Fruit fly (Drosophila melanogaster) whole organism, prepupa: ENCODE results near the gene TwdlV.

Experiments used
- Blimp-1 ChIP-seq: fragments of 200-800 bp; sonication (Bioruptor generic); optimal IDR thresholded peaks from 3 replicates; lab custom pipeline; 2017; ENCODE audit warnings: missing biosample characterization, missing genetic modification characterization, mild to moderate bottlenecking, moderate library complexity, missing genetic modification reagents
- CG10631 ChIP-seq: fragments of 200-800 bp; sonication (Bioruptor generic); optimal IDR thresholded peaks from 2 replicates; lab custom pipeline; 2016; ENCODE audit warnings: missing biosample characterization, missing genetic modification characterization
- CG10669 ChIP-seq: fragments of 200-800 bp; sonication (Bioruptor generic); optimal IDR thresholded peaks from 3 replicates; lab custom pipeline; 2018; ENCODE audit warnings: missing biosample characterization, mild to moderate bottlenecking, missing genetic modification characterization, moderate library complexity
- CG11294 ChIP-seq: fragments of 200-800 bp; sonication (Bioruptor generic); IDR thresholded peaks from 2 replicates; pipeline ENCODE4 v1.3.6; 2022; ENCODE audit warnings: missing biosample characterization, missing genetic modification characterization
- CG11902 ChIP-seq: fragments of 200-800 bp; sonication (Bioruptor generic); optimal IDR thresholded peaks from 3 replicates; lab custom pipeline; 2016; ENCODE audit warnings: missing biosample characterization, missing genetic modification characterization
- CG16779 ChIP-seq: fragments of 200-800 bp; sonication (Bioruptor generic); optimal IDR thresholded peaks from 3 replicates; lab custom pipeline; 2017; ENCODE audit warnings: missing biosample characterization, mild to moderate bottlenecking, missing genetic modification characterization
- CG32006 ChIP-seq: fragments of 200-800 bp; sonication (Bioruptor generic); optimal IDR thresholded peaks from 3 replicates; lab custom pipeline; 2017; ENCODE audit warnings: missing biosample characterization, mild to moderate bottlenecking, missing genetic modification characterization
- CG34406 ChIP-seq: fragments of 200-800 bp; sonication (Bioruptor generic); optimal IDR thresholded peaks from 3 replicates; lab custom pipeline; 2016; ENCODE audit warnings: missing biosample characterization, missing genetic modification characterization
- CG3919 ChIP-seq: fragments of 200-800 bp; sonication (Bioruptor generic); optimal IDR thresholded peaks from 3 replicates; lab custom pipeline; 2016; ENCODE audit warnings: missing biosample characterization, missing genetic modification characterization
- CG4318 ChIP-seq: fragments of 200-800 bp; sonication (Bioruptor generic); optimal IDR thresholded peaks from 3 replicates; lab custom pipeline; 2017; ENCODE audit warnings: missing biosample characterization, mild to moderate bottlenecking, missing genetic modification characterization
- CG6163 ChIP-seq: fragments of 200-800 bp; sonication (Bioruptor generic); IDR thresholded peaks from 3 replicates; pipeline ENCODE4 v1.3.6; 2022; ENCODE audit warnings: missing biosample characterization, missing genetic modification characterization
- CG6276 ChIP-seq: fragments of 200-800 bp; sonication (Bioruptor generic); optimal IDR thresholded peaks from 2 replicates; lab custom pipeline; 2017; ENCODE audit warnings: missing biosample characterization, mild to moderate bottlenecking, missing genetic modification characterization
- CG6792 ChIP-seq: fragments of 200-800 bp; sonication (Bioruptor generic); optimal IDR thresholded peaks from 3 replicates; lab custom pipeline; 2016; ENCODE audit warnings: missing biosample characterization, missing genetic modification characterization
- CG6808 ChIP-seq: fragments of 200-800 bp; sonication (Bioruptor generic); optimal IDR thresholded peaks from 3 replicates; lab custom pipeline; 2017; ENCODE audit warnings: missing biosample characterization, missing genetic modification characterization, mild to moderate bottlenecking, moderate library complexity, missing genetic modification reagents
- CG7368 ChIP-seq: fragments of 200-800 bp; sonication (Bioruptor generic); optimal IDR thresholded peaks from 3 replicates; lab custom pipeline; 2016; ENCODE audit warnings: missing biosample characterization, missing genetic modification characterization
- CG8119 ChIP-seq: fragments of 200-800 bp; sonication (Bioruptor generic); IDR thresholded peaks from 3 replicates; pipeline ENCODE4 v1.3.6; 2022; ENCODE audit warnings: missing biosample characterization, missing genetic modification characterization
- CG8632 ChIP-seq: fragments of 200-800 bp; sonication (Bioruptor generic); optimal IDR thresholded peaks from 3 replicates; lab custom pipeline; 2016; ENCODE audit warnings: missing biosample characterization, missing genetic modification characterization
- CG9139 ChIP-seq: fragments of 200-800 bp; sonication (Bioruptor generic); optimal IDR thresholded peaks from 3 replicates; lab custom pipeline; 2017; ENCODE audit warnings: missing biosample characterization, mild to moderate bottlenecking, missing genetic modification characterization
- Eip75B ChIP-seq: fragments of 200-800 bp; sonication (Bioruptor generic); optimal IDR thresholded peaks from 3 replicates; lab custom pipeline; 2016; ENCODE audit warnings: missing biosample characterization, missing genetic modification characterization
- Eip78C ChIP-seq: fragments of 200-800 bp; sonication (Bioruptor generic); peaks from one replicate; lab custom pipeline; 2016; ENCODE audit warnings: missing biosample characterization, missing genetic modification characterization
- Eip93F ChIP-seq: fragments of 200-800 bp; sonication (Bioruptor generic); optimal IDR thresholded peaks from 2 replicates; lab custom pipeline; 2016; ENCODE audit warnings: missing biosample characterization, mild to moderate bottlenecking, missing genetic modification characterization
- Ets21C ChIP-seq: fragments of 200-800 bp; sonication (Bioruptor generic); optimal IDR thresholded peaks from 3 replicates; lab custom pipeline; 2016; ENCODE audit warnings: missing biosample characterization, missing genetic modification characterization
- Hr38 ChIP-seq: sonication (Bioruptor generic); optimal IDR thresholded peaks from 2 replicates; lab custom pipeline; 2016; ENCODE audit warnings: missing biosample characterization, missing genetic modification characterization
- Hr39 ChIP-seq: fragments of 200-800 bp; sonication (Bioruptor generic); optimal IDR thresholded peaks from 2 replicates; lab custom pipeline; 2016; ENCODE audit warnings: missing biosample characterization, missing genetic modification characterization
- Lpt ChIP-seq: fragments of 200-800 bp; sonication (Bioruptor generic); optimal IDR thresholded peaks from 3 replicates; lab custom pipeline; 2016; ENCODE audit warnings: missing biosample characterization, missing genetic modification characterization
- Met ChIP-seq: fragments of 200-800 bp; sonication (Bioruptor generic); optimal IDR thresholded peaks from 3 replicates; lab custom pipeline; 2016; ENCODE audit warnings: missing biosample characterization, missing genetic modification characterization
- OdsH ChIP-seq: fragments of 200-800 bp; sonication (Bioruptor generic); optimal IDR thresholded peaks from 3 replicates; lab custom pipeline; 2016; ENCODE audit warnings: missing biosample characterization, missing genetic modification characterization
- Sox102F ChIP-seq: fragments of 200-800 bp; sonication (Bioruptor generic); optimal IDR thresholded peaks from 2 replicates; lab custom pipeline; 2016; ENCODE audit warnings: missing biosample characterization, mild to moderate bottlenecking, missing genetic modification characterization
- Sox15 ChIP-seq: fragments of 200-800 bp; sonication (Bioruptor generic); optimal IDR thresholded peaks from 3 replicates; lab custom pipeline; 2016; ENCODE audit warnings: missing biosample characterization, missing genetic modification characterization
- achi ChIP-seq: fragments of 200-800 bp; sonication (Bioruptor generic); optimal IDR thresholded peaks from 3 replicates; lab custom pipeline; 2016; ENCODE audit warnings: missing biosample characterization, missing genetic modification characterization
- acj6 ChIP-seq: fragments of 200-800 bp; sonication (Bioruptor generic); optimal IDR thresholded peaks from 3 replicates; lab custom pipeline; 2016; ENCODE audit warnings: missing biosample characterization, missing genetic modification characterization
- cyc ChIP-seq: fragments of 200-800 bp; sonication (Bioruptor generic); optimal IDR thresholded peaks from 3 replicates; lab custom pipeline; 2016; ENCODE audit warnings: missing biosample characterization, missing genetic modification characterization
- dac ChIP-seq: fragments of 200-800 bp; sonication (Bioruptor generic); optimal IDR thresholded peaks from 2 replicates; lab custom pipeline; 2017; ENCODE audit warnings: missing biosample characterization, mild to moderate bottlenecking, missing genetic modification characterization
- esn ChIP-seq: fragments of 200-800 bp; sonication (Bioruptor generic); optimal IDR thresholded peaks from 2 replicates; lab custom pipeline; 2016; ENCODE audit warnings: missing biosample characterization, mild to moderate bottlenecking, missing genetic modification characterization, moderate library complexity
- fd59A ChIP-seq: fragments of 200-800 bp; sonication (Bioruptor generic); optimal IDR thresholded peaks from 2 replicates; lab custom pipeline; 2017; ENCODE audit warnings: missing biosample characterization, mild to moderate bottlenecking, missing genetic modification characterization, missing genetic modification reagents
- fd85E ChIP-seq: fragments of 200-800 bp; sonication (Bioruptor generic); optimal IDR thresholded peaks from 3 replicates; lab custom pipeline; 2016; ENCODE audit warnings: missing biosample characterization, missing genetic modification characterization
- fkh ChIP-seq: fragments of 200-800 bp; sonication (Bioruptor generic); optimal IDR thresholded peaks from 3 replicates; lab custom pipeline; 2017; ENCODE audit warnings: missing biosample characterization, mild to moderate bottlenecking, missing genetic modification characterization, moderate library complexity
- pdm3 ChIP-seq: fragments of 200-800 bp; sonication (Bioruptor generic); optimal IDR thresholded peaks from 3 replicates; lab custom pipeline; 2016; ENCODE audit warnings: missing biosample characterization, missing genetic modification characterization
- spab ChIP-seq: fragments of 200-800 bp; sonication (Bioruptor generic); optimal IDR thresholded peaks from 2 replicates; lab custom pipeline; 2017; ENCODE audit warnings: missing biosample characterization, mild to moderate bottlenecking, missing genetic modification characterization, missing genetic modification reagents
- ss ChIP-seq, 2 experiments: fragments of 200-800 bp; sonication (Bioruptor generic); optimal IDR thresholded peaks; 2 replicates in 1 of 2; 3 replicates in 1 of 2; lab custom pipeline; 2017 to 2018; ENCODE audit warnings: mild to moderate bottlenecking in 2 of 2, missing biosample characterization in 2 of 2, missing genetic modification characterization in 2 of 2, moderate library complexity in 1 of 2
- svp ChIP-seq: fragments of 200-800 bp; sonication (Bioruptor generic); peaks from one replicate; lab custom pipeline; 2016; ENCODE audit warnings: missing biosample characterization, missing genetic modification characterization
- topi ChIP-seq: fragments of 200-800 bp; sonication (Bioruptor generic); optimal IDR thresholded peaks from 3 replicates; lab custom pipeline; 2016; ENCODE audit warnings: missing biosample characterization, missing genetic modification characterization
- vri ChIP-seq: fragments of 200-800 bp; sonication (Bioruptor generic); optimal IDR thresholded peaks from 3 replicates; lab custom pipeline; 2016; ENCODE audit warnings: missing biosample characterization, mild to moderate bottlenecking, missing genetic modification characterization

Gene TwdlV

DNA sequence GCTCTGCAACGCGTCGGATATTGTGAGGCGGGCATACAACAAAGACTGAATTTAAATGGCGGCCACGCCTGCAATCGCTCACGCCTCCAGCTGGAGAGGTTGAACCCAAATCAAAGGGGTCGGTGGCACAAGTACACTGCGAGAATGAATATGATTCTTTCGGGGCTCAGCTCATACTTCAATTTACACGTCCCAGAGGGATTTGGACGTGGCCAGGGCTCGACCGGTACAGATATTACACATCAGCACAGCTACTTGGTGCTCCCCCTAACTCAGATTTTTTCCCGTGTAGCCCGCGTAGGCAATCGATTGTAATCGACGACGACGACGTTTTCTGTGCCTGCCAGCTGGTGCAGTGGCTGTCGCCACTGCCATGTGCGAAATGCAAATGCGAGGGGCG, 40.5 kb upstream of the TwdlV start (continued):
- TF ChIP-seq CG10669 (GFP tag; lab: Kevin White, UChicago) (peak; percentile 88), Ets21C (GFP tag; lab: Kevin White, UChicago) (peak; percentile 73), fd59A (GFP tag; lab: Kevin White, UChicago) (peak; percentile 88), Lpt (GFP tag; lab: Kevin White, UChicago) (peak; percentile 87), vri (GFP tag; lab: Kevin White, UChicago) (peak; percentile 66), cyc (GFP tag; lab: Kevin White, UChicago) (peak; percentile 92), CG34406 (GFP tag; lab: Kevin White, UChicago) (peak; percentile 77), Eip78C (peak; percentile 96), fd85E (peak; percentile 55), Blimp-1 (GFP tag; lab: Kevin White, UChicago) (no peak), esn (peak; percentile 81), achi (peak; percentile 84), CG32006 (peak; percentile 87), pdm3 (GFP tag; lab: Kevin White, UChicago) (peak; percentile 89), dac (GFP tag; lab: Kevin White, UChicago) (peak; percentile 83), CG6276 (GFP tag; lab: Kevin White, UChicago) (peak; percentile 73), CG6792 (peak; percentile 88), CG11294 (GFP tag; lab: Robert Waterston, UW) (peak; percentile 89)

DNA sequence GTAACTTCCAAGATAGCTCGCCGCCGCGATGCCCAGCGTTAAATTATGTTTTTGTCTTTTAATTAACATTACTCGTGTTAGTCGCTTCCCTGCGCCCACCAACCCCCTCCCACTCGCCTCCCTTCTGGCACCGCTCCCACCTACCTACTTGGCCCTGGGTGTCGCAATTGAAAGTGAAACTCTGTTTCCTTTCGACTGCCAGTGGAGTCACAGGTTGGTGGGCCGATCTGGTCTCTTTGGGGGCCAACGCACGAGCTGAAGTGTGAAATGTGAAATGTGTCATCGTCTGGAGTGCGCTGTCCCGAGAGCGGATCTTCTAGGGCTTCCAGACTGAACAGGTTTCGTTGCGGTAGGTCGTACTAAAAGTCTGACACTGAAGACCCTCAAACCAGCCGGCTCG, 39.9 kb upstream of the TwdlV start:
- TF ChIP-seq CG8119 (GFP tag; lab: Robert Waterston, UW): no peak
- TF ChIP-seq CG11294 (GFP tag; lab: Robert Waterston, UW): no peak
- no peak for TF ChIP-seq spab (GFP tag; lab: Kevin White, UChicago)
- no peak for TF ChIP-seq Ets21C (GFP tag; lab: Kevin White, UChicago)
- no peak for TF ChIP-seq CG8632
- peak; percentile 10 for TF ChIP-seq Eip78C
- no peak for TF ChIP-seq Hr38 (GFP tag; lab: Kevin White, UChicago)
- TF ChIP-seq Blimp-1 (GFP tag; lab: Kevin White, UChicago): peak; percentile 59
- no peak for TF ChIP-seq CG32006
- TF ChIP-seq OdsH (GFP tag; lab: Kevin White, UChicago): no peak
- TF ChIP-seq CG10631: no peak
- TF ChIP-seq, all 60 proteins: peak for 2

dm6 chr3R:4215264-4215993, 39.1 kb upstream of the TwdlV start, which contains the start of gene CG14636:
TSS of gene CG14636 (minus strand) at chr3R:4215314.
- TF ChIP-seq ss (GFP tag; optimal IDR thresholded peaks at IDR 0.05; lab: Kevin White, UChicago) (peak; percentile 3 to 35), esn (peak; percentile 44), vri (GFP tag; lab: Kevin White, UChicago) (peak; percentile 84), Sox15 (GFP tag; lab: Kevin White, UChicago) (peak; percentile 70), pdm3 (GFP tag; lab: Kevin White, UChicago) (peak; percentile 76), CG9139 (GFP tag; lab: Kevin White, UChicago) (no peak), CG6808 (GFP tag; lab: Kevin White, UChicago) (peak; percentile 43), Lpt (GFP tag; lab: Kevin White, UChicago) (peak; percentile 52), topi (GFP tag; lab: Kevin White, UChicago) (peak; percentile 68), dac (GFP tag; lab: Kevin White, UChicago) (peak; percentile 40), CG34406 (GFP tag; lab: Kevin White, UChicago) (no peak), spab (GFP tag; lab: Kevin White, UChicago) (peak; percentile 11), svp (peak; percentile 89), Hr39 (peak; percentile 72), OdsH (GFP tag; lab: Kevin White, UChicago) (peak; percentile 68), Hr38 (GFP tag; lab: Kevin White, UChicago) (peak; percentile 18), Blimp-1 (GFP tag; lab: Kevin White, UChicago) (no peak), Eip93F (GFP tag; lab: Kevin White, UChicago) (no peak), Sox102F (GFP tag; lab: Kevin White, UChicago) (no peak), CG32006 (peak; percentile 68), Eip75B (no peak), Met (GFP tag; lab: Kevin White, UChicago) (peak; percentile 61), CG8119 (GFP tag; lab: Robert Waterston, UW) (peak; percentile 80), CG10631 (peak; percentile 31), fd59A (GFP tag; lab: Kevin White, UChicago) (peak; percentile 27), achi (peak; percentile 77), acj6 (GFP tag; lab: Kevin White, UChicago) (peak; percentile 75), CG6163 (peak; percentile 80), CG16779 (tag; lab: Kevin White, UChicago) (no peak), CG8632 (peak; percentile 69), CG4318 (peak; percentile 64), CG7368 (GFP tag; lab: Kevin White, UChicago) (peak; percentile 77), CG3919 (GFP tag; lab: Kevin White, UChicago) (peak; percentile 70), fkh (peak; percentile 72), CG11902 (GFP tag; lab: Kevin White, UChicago) (peak; percentile 66), CG11294 (GFP tag; lab: Robert Waterston, UW) (peak; percentile 55)
